Worm (Caenorhabditis elegans): ENCODE measurements around the gene R04A9.9.

DNA sequence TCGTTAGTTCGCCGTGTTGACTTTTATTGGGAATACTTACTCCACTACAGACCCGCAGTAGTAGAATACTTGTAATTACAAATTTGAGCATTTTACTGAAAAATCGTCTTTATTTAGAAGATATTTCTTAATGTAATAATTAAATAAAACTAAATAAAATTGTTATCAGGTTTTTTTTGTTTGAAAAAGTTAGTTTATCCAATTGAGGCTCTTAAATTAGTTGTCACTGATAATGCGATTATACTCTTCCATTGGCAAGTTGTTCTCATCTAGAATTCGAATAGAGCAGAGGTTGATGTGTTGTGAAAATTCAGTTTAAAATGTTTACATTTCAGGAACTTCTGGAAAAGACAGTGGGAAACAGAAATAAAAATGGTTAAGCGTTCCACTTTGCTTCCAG, 35.2 kb upstream of the R04A9.9 start, which contains the start of gene ZK1193.2:
- TF ChIP-seq skn-1 (tag; optimal IDR thresholded peaks at IDR 0.05) (no peak), lin-13 (GFP tag; optimal IDR thresholded peaks at IDR 0.05) (no peak), mbf-1 (tag; optimal IDR thresholded peaks at IDR 0.05) (no peak), nhr-21 (tag; optimal IDR thresholded peaks at IDR 0.05) (no peak), nhr-10 (tag; optimal IDR thresholded peaks at IDR 0.05) (no peak), nhr-6 (tag; optimal IDR thresholded peaks at IDR 0.05) (no peak), zag-1 (tag; optimal IDR thresholded peaks at IDR 0.05) (no peak), lin-39 (tag; optimal IDR thresholded peaks at IDR 0.05) (no peak), ceh-16 (tag; optimal IDR thresholded peaks at IDR 0.05) (no peak), ztf-4 (tag; optimal IDR thresholded peaks at IDR 0.05) (no peak)

Measured in whole organism, L2 larva.